Worm (Caenorhabditis elegans) whole organism, early embryonic: ENCODE data around the gene psmd-9.

Experiments
- B0310.2 ChIP-seq: sonication (generic microtip); optimal IDR thresholded peaks from 2 replicates; lab custom pipeline; 2016; ENCODE audit warnings: mild to moderate bottlenecking, missing genetic modification characterization, missing compliant biosample characterization
- F13C5.2 ChIP-seq: sonication (generic microtip); optimal IDR thresholded peaks from 2 replicates; lab custom pipeline; 2017; ENCODE audit warnings: mild to moderate bottlenecking, missing genetic modification characterization, inconsistent platforms, missing compliant biosample characterization
- aly-1 ChIP-seq: sonication (generic microtip); optimal IDR thresholded peaks from 2 replicates; lab custom pipeline; 2016; ENCODE audit warnings: missing genetic modification characterization, missing compliant biosample characterization
- ama-1 ChIP-seq: fragments of 150-350 bp; optimal IDR thresholded peaks from 2 replicates; lab custom pipeline; 2014
- ceh-13 ChIP-seq: fragments of 200-800 bp; sonication (Bioruptor generic); optimal IDR thresholded peaks from 2 replicates; lab custom pipeline; 2018; ENCODE audit warnings: mild to moderate bottlenecking, missing genetic modification characterization, missing compliant biosample characterization
- ceh-36 ChIP-seq: sonication (generic microtip); optimal IDR thresholded peaks from 2 replicates; lab custom pipeline; 2016; ENCODE audit warnings: missing genetic modification characterization, inconsistent platforms, missing compliant biosample characterization
- ets-7 ChIP-seq: sonication (generic microtip); optimal IDR thresholded peaks from 2 replicates; lab custom pipeline; 2016; ENCODE audit warnings: missing genotype, missing genetic modification characterization, missing compliant biosample characterization
- flt-1 ChIP-seq: fragments of 200-800 bp; sonication (Bioruptor generic); IDR thresholded peaks from 2 replicates; pipeline ENCODE4 v1.3.6; 2022; ENCODE audit warnings: missing genetic modification characterization, missing compliant biosample characterization
- hmbx-1 ChIP-seq: sonication (generic microtip); optimal IDR thresholded peaks from 2 replicates; lab custom pipeline; 2016; ENCODE audit warnings: mild to moderate bottlenecking, missing genetic modification characterization, missing compliant biosample characterization
- hmg-4 ChIP-seq: fragments of 200-800 bp; sonication (Bioruptor generic); optimal IDR thresholded peaks from 2 replicates; lab custom pipeline; 2018; ENCODE audit warnings: mild to moderate bottlenecking, missing genetic modification characterization, missing compliant biosample characterization
- sea-1 ChIP-seq: fragments of 200-800 bp; sonication (Bioruptor generic); conservative IDR thresholded peaks from 2 replicates; pipeline ENCODE4 v1.3.6; 2022; ENCODE audit warnings: missing genetic modification characterization, missing compliant biosample characterization
- tbx-37 ChIP-seq: fragments of 200-800 bp; sonication (Bioruptor generic); conservative IDR thresholded peaks from 2 replicates; pipeline ENCODE4 v1.3.6; 2022; ENCODE audit warnings: missing genetic modification reagents, missing genetic modification characterization, missing compliant biosample characterization
- tra-4 ChIP-seq: sonication (generic microtip); optimal IDR thresholded peaks from 2 replicates; lab custom pipeline; 2017; ENCODE audit warnings: missing genetic modification characterization, missing compliant biosample characterization

The psmd-9 gene

ce11 chrII:6951250-6951806 lies 49.4 kb downstream of the psmd-9 start, which contains the start of the genes malt-1 and ceh-38:
TSS of gene malt-1 (minus strand) at chrII:6951300.
TSS of gene ceh-38 (plus strand) at chrII:6951526.
- no peak for TF ChIP-seq tbx-37 (GFP tag; lab: Robert Waterston, UW)
- TF ChIP-seq ets-7 (tag; lab: Kevin White, UChicago) = no peak
- TF ChIP-seq ama-1 (lab: Kevin White, UChicago) = no peak
- TF ChIP-seq ceh-36 (tag; lab: Kevin White, UChicago) = peak; percentile 48
- no peak for TF ChIP-seq B0310.2
- TF ChIP-seq flt-1 (GFP tag; lab: Robert Waterston, UW) = 0 out of 2 replicates have a peak, but pooled peaks have one; percentile 26
- no peak for TF ChIP-seq aly-1 (tag; lab: Kevin White, UChicago)
- TF ChIP-seq sea-1 (GFP tag; lab: Robert Waterston, UW) = no peak
- no peak for TF ChIP-seq tra-4 (tag; lab: Kevin White, UChicago)
- TF ChIP-seq hmbx-1 = no peak
- peak; percentile 67 for TF ChIP-seq F13C5.2 (tag; lab: Kevin White, UChicago)
- peak; percentile 55 for TF ChIP-seq hmg-4 (GFP tag; lab: Kevin White, UChicago)
- TF ChIP-seq ceh-13 (GFP tag; lab: Kevin White, UChicago) = no peak
